Worm (Caenorhabditis elegans) whole organism, mixed stage, embryonic: ENCODE measurements around the gene ZK856.18.

Experiments
- M03D4.4 ChIP-seq: sonication (generic microtip); optimal IDR thresholded peaks from 2 replicates; lab custom pipeline; 2017; ENCODE audit warnings: mild to moderate bottlenecking, missing genetic modification characterization, missing compliant biosample characterization
- bed-3 ChIP-seq: fragments of 200-800 bp; sonication (Bioruptor generic); optimal IDR thresholded peaks from 3 replicates; lab custom pipeline; 2018; ENCODE audit warnings: mild to moderate bottlenecking, missing genetic modification characterization, moderate library complexity, missing compliant biosample characterization
- blmp-1 ChIP-seq: fragments of 150-350 bp; optimal IDR thresholded peaks from 2 replicates; lab custom pipeline; 2014; ENCODE audit warnings: missing biosample characterization, missing genetic modification characterization
- ces-1 ChIP-seq: fragments of 150-350 bp; optimal IDR thresholded peaks from 2 replicates; lab custom pipeline; 2014; ENCODE audit warnings: missing biosample characterization, missing genetic modification reagents, missing genetic modification characterization
- cnd-1 ChIP-seq: fragments of 200-800 bp; sonication (Bioruptor generic); optimal IDR thresholded peaks from 2 replicates; lab custom pipeline; 2018; ENCODE audit warnings: mild to moderate bottlenecking, missing genetic modification characterization, missing compliant biosample characterization
- drap-1 ChIP-seq: fragments of 200-800 bp; sonication (Bioruptor generic); optimal IDR thresholded peaks from 3 replicates; lab custom pipeline; 2018; ENCODE audit warnings: mild to moderate bottlenecking, missing genetic modification characterization, missing compliant biosample characterization
- elt-1 ChIP-seq: sonication (generic microtip); optimal IDR thresholded peaks from 2 replicates; lab custom pipeline; 2017; ENCODE audit warnings: missing genetic modification characterization, mild to moderate bottlenecking, missing compliant biosample characterization, antibody characterized with exemption, moderate library complexity, borderline replicate concordance; ENCODE audit not compliant: insufficient read depth
- elt-3 ChIP-seq: fragments of 150-350 bp; optimal IDR thresholded peaks from 2 replicates; lab custom pipeline; 2014; ENCODE audit warnings: missing biosample characterization, missing genetic modification characterization
- hlh-1 ChIP-seq: fragments of 150-350 bp; optimal IDR thresholded peaks from 2 replicates; lab custom pipeline; 2014; ENCODE audit warnings: missing biosample characterization, missing genetic modification reagents, missing genetic modification characterization
- lin-13 ChIP-seq: fragments of 150-350 bp; optimal IDR thresholded peaks from 2 replicates; lab custom pipeline; 2014; ENCODE audit warnings: missing biosample characterization, missing genetic modification characterization
- lin-32 ChIP-seq: fragments of 200-800 bp; sonication (Bioruptor generic); optimal IDR thresholded peaks from 2 replicates; lab custom pipeline; 2018; ENCODE audit warnings: mild to moderate bottlenecking, missing genetic modification characterization, missing compliant biosample characterization
- lsy-2 ChIP-seq: fragments of 150-350 bp; optimal IDR thresholded peaks from 2 replicates; lab custom pipeline; 2014; ENCODE audit warnings: missing biosample characterization, missing genetic modification characterization
- mab-5 ChIP-seq: fragments of 150-350 bp; optimal IDR thresholded peaks from 2 replicates; lab custom pipeline; 2014; ENCODE audit warnings: missing biosample characterization, missing genetic modification characterization
- mep-1 ChIP-seq: fragments of 150-350 bp; optimal IDR thresholded peaks from 2 replicates; lab custom pipeline; 2017; ENCODE audit warnings: missing biosample characterization, missing genetic modification reagents, missing genetic modification characterization, inconsistent platforms
- mls-2 ChIP-seq: sonication (generic microtip); optimal IDR thresholded peaks from 2 replicates; lab custom pipeline; 2016; ENCODE audit warnings: mild to moderate bottlenecking, missing genetic modification characterization, moderate library complexity, missing compliant biosample characterization
- nhr-12 ChIP-seq: fragments of 150-350 bp; optimal IDR thresholded peaks from 2 replicates; lab custom pipeline; 2014; ENCODE audit warnings: missing biosample characterization, missing genetic modification characterization
- nhr-2 ChIP-seq: fragments of 150-350 bp; optimal IDR thresholded peaks from 2 replicates; lab custom pipeline; 2014; ENCODE audit warnings: missing biosample characterization, missing genetic modification characterization
- nhr-237 ChIP-seq: fragments of 150-350 bp; optimal IDR thresholded peaks from 2 replicates; lab custom pipeline; 2014; ENCODE audit warnings: missing biosample characterization, missing genetic modification characterization
- nhr-28 ChIP-seq: fragments of 150-350 bp; optimal IDR thresholded peaks from 2 replicates; lab custom pipeline; 2014; ENCODE audit warnings: missing biosample characterization, missing genetic modification characterization
- nhr-76 ChIP-seq: sonication (generic microtip); optimal IDR thresholded peaks from 2 replicates; lab custom pipeline; 2017; ENCODE audit warnings: missing biosample characterization, missing genetic modification characterization
- pha-4 ChIP-seq: fragments of 150-350 bp; optimal IDR thresholded peaks from 2 replicates; lab custom pipeline; 2018; ENCODE audit warnings: missing biosample characterization, missing genetic modification reagents, missing genetic modification characterization
- sem-2 ChIP-seq: fragments of 200-800 bp; sonication (Bioruptor generic); optimal IDR thresholded peaks from 2 replicates; lab custom pipeline; 2018; ENCODE audit warnings: mild to moderate bottlenecking, missing genetic modification characterization, missing compliant biosample characterization
- snpc-4 ChIP-seq: fragments of 150-350 bp; optimal IDR thresholded peaks from 2 replicates; lab custom pipeline; 2014; ENCODE audit warnings: missing biosample characterization, missing genetic modification characterization
- sptf-1 ChIP-seq: sonication (generic microtip); optimal IDR thresholded peaks from 2 replicates; lab custom pipeline; 2017; ENCODE audit warnings: mild to moderate bottlenecking, missing genetic modification characterization, moderate library complexity, missing compliant biosample characterization
- tbx-8 ChIP-seq: fragments of 200-800 bp; sonication (Bioruptor generic); optimal IDR thresholded peaks from 2 replicates; lab custom pipeline; 2018; ENCODE audit warnings: mild to moderate bottlenecking, missing genetic modification characterization, moderate library complexity, missing compliant biosample characterization
- unc-120 ChIP-seq: sonication (generic microtip); optimal IDR thresholded peaks from 2 replicates; lab custom pipeline; 2017; ENCODE audit warnings: missing genetic modification characterization, missing compliant biosample characterization; ENCODE audit not compliant: poor library complexity, severe bottlenecking
- unc-39 ChIP-seq: fragments of 150-350 bp; optimal IDR thresholded peaks from 2 replicates; lab custom pipeline; 2014; ENCODE audit warnings: missing biosample characterization, missing genetic modification characterization
- unc-62 ChIP-seq: fragments of 150-350 bp; optimal IDR thresholded peaks from 2 replicates; lab custom pipeline; 2014; ENCODE audit warnings: missing biosample characterization, missing genetic modification reagents, missing genetic modification characterization
- zip-8 ChIP-seq: fragments of 150-350 bp; optimal IDR thresholded peaks from 2 replicates; lab custom pipeline; 2014; ENCODE audit warnings: missing biosample characterization, missing genetic modification characterization
- ztf-11 ChIP-seq: fragments of 150-350 bp; optimal IDR thresholded peaks from 2 replicates; lab custom pipeline; 2014; ENCODE audit warnings: missing biosample characterization, missing genetic modification characterization

The ZK856.18 gene

DNA sequence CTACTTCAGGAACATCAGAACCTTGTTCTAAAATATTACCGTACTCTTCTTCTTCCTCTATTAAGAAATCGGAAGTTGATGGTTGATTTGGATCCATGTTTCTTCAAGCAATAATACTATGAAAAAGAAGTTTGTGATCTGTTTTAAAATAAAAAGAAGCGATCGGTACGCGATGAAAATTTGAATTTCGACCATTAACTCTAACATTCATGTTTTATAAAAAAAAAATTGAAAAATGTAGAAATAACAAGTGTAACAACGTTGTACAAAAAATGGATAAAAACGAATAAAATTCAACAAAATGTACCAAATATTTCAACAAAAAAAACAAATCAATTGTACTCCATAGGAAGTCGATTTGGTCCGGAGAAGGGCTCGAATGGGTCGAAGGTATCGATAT is 24.4 kb upstream of the ZK856.18 start, which contains the start of gene tftc-3:
tftc-3 (minus strand) TSS at position 101 of the 400 bp plus-strand sequence.
- no peak for TF ChIP-seq tbx-8 (GFP tag; lab: Kevin White, UChicago)
- TF ChIP-seq mep-1 (tag; lab: Kevin White, UChicago) = no peak
- no peak for TF ChIP-seq M03D4.4 (tag; lab: Kevin White, UChicago)
- no peak for TF ChIP-seq nhr-76
- TF ChIP-seq lin-32 (GFP tag; lab: Kevin White, UChicago) = no peak
- TF ChIP-seq zip-8 (tag; lab: Kevin White, UChicago) = no peak
- TF ChIP-seq mls-2 (tag; lab: Kevin White, UChicago) = no peak
- no peak for TF ChIP-seq lsy-2
- TF ChIP-seq nhr-12 (tag; lab: Kevin White, UChicago) = no peak
- TF ChIP-seq hlh-1 = no peak
- no peak for TF ChIP-seq sptf-1 (tag; lab: Kevin White, UChicago)
- no peak for TF ChIP-seq nhr-237
- no peak for TF ChIP-seq snpc-4 (tag; lab: Kevin White, UChicago)
- no peak for TF ChIP-seq pha-4
- no peak for TF ChIP-seq sem-2 (GFP tag; lab: Kevin White, UChicago)
- TF ChIP-seq blmp-1 (tag; lab: Kevin White, UChicago) = no peak
- no peak for TF ChIP-seq bed-3
- TF ChIP-seq elt-3 = no peak
- TF ChIP-seq unc-62 = no peak
- TF ChIP-seq, all 35 proteins: peak for 0

DNA sequence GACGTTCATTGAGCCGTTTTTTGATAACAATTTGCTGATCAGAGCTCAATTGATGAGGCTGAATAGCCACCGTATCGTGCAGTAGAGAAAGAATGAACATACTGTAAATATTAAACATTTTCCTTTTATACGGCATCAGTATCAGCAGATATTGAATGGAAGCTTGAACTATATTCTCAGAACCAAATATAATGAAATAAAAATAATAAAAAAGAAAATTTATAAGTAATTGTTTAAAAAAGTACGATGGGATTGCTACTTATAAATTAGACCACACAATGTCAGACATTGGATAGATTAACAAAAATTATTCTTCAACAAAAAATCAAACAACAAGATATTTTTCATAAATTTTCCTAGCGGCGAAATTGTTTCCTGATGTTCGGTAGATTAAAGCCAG is 20.7 kb upstream of the ZK856.18 start, which contains the start of gene rpc-25:
rpc-25 (minus strand) TSS at position 101 of the 400 bp plus-strand sequence.
- TF ChIP-seq mls-2 (tag; lab: Kevin White, UChicago) (no peak), sptf-1 (tag; lab: Kevin White, UChicago) (no peak), snpc-4 (tag; lab: Kevin White, UChicago) (no peak), unc-39 (tag; lab: Kevin White, UChicago) (no peak), cnd-1 (tag; lab: Kevin White, UChicago) (no peak), nhr-12 (tag; lab: Kevin White, UChicago) (no peak)
- TF ChIP-seq, all 35 proteins: peak for 0

DNA sequence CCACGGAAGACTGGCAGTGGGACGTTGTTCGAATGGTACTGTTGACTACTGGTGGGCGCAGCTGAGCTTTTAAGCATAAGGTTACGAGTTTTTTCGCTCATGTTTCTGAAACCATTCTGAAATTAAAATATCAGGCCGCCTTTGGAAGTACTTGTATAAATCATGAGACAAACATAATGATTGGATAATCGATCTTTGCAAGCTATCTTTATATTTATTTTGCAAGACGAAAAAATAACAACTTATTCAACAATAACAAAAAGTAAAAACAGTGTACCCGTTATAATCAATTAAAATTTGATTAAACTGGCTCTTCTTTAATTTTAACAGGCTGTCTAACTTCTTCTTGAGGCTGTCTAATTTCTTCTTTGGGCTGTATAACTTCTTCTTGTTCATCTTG is 19.7 kb upstream of the ZK856.18 start, which contains the start of gene ZK856.16:
ZK856.16 (minus strand) TSS at position 101 of the 400 bp plus-strand sequence.
- TF ChIP-seq hlh-1 = no peak
- no peak for TF ChIP-seq nhr-76
- TF ChIP-seq lin-13 (tag; lab: Kevin White, UChicago) = no peak
- no peak for TF ChIP-seq ces-1
- no peak for TF ChIP-seq snpc-4 (tag; lab: Kevin White, UChicago)
- no peak for TF ChIP-seq lin-32 (GFP tag; lab: Kevin White, UChicago)
- TF ChIP-seq nhr-28 (tag; lab: Kevin White, UChicago) = no peak

DNA sequence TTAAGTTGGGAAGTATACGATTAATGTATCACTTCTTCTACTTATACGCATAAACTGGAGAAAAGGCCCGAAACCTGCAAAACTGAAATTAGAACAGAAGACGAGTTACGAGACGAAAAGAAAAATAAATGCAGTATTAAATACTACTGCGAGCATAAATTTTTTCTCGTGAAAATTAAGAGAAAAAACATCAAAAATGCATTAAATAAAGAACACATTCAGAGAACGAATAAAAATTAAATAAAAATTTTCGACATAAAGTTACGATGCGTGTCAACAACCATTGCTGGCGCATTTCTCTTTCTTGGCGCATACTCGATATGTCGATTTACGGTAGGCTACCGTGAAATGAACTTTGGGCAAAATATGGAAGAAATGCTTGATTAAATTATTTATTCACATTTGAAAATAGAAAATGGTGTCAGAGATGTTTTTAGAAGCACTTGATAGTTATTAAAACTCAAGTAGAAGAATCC is 19.1 kb upstream of the ZK856.18 start, which contains the start of the genes ZK856.19 and ZK856.11:
ZK856.19 (minus strand) TSS at position 51 of the 476 bp plus-strand sequence.
ZK856.11 (minus strand) TSS at position 76 of the 476 bp plus-strand sequence.
- TF ChIP-seq ztf-11 (tag; lab: Kevin White, UChicago) (no peak), lsy-2 (peak; percentile 62), pha-4 (peak; percentile 37), ces-1 (no peak), unc-120 (peak; percentile 65)

DNA sequence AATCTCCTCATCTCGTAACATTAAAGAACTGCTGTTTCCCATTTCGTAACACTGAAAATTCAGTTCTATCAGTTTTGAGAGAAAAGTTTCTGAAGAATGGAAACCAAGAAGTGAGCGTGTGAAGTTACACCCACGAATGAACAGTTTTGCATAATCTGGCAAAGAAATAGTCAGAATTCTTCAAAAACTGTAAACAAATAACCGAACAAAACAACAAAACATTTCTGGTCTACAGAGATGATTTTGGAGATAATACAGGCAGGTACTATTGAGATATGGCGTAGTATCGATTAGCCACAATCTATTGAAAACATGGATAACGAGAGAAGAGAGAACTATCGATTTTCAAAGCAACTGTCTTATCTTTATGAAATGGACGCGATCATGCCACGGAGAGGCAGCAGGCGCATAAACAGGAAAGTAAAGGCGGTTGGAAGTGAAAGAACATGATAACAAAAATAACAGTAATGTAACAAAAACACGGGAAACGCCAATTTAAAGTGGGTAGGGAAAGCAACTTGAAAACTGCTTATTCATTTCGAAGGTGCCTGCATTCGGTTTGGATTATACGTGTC is 17.7 kb upstream of the ZK856.18 start, which contains the start of gene chpf-1:
chpf-1 (minus strand) TSS at position 51 of the 575 bp plus-strand sequence.
- TF ChIP-seq drap-1 (no peak), hlh-1 (no peak), sptf-1 (tag; lab: Kevin White, UChicago) (no peak), lin-32 (GFP tag; lab: Kevin White, UChicago) (no peak), nhr-2 (tag; lab: Kevin White, UChicago) (no peak), zip-8 (tag; lab: Kevin White, UChicago) (no peak), unc-120 (no peak), mab-5 (tag; lab: Kevin White, UChicago) (no peak), unc-39 (tag; lab: Kevin White, UChicago) (no peak), snpc-4 (tag; lab: Kevin White, UChicago) (no peak), nhr-237 (no peak), mls-2 (tag; lab: Kevin White, UChicago) (no peak), elt-1 (tag; lab: Kevin White, UChicago) (no peak), nhr-76 (no peak), nhr-28 (tag; lab: Kevin White, UChicago) (no peak), mep-1 (tag; lab: Kevin White, UChicago) (no peak), M03D4.4 (tag; lab: Kevin White, UChicago) (no peak), unc-62 (no peak)
